Worm (Caenorhabditis elegans) whole organism, L3 larva: ENCODE data around the gene gst-13.

Experiments used
- ZK546.5 ChIP-seq: sonication (generic microtip); optimal IDR thresholded peaks from 2 replicates; lab custom pipeline; 2017; ENCODE audit warnings: missing biosample characterization, missing genetic modification characterization
- ceh-82 ChIP-seq: fragments of 150-350 bp; optimal IDR thresholded peaks from 2 replicates; lab custom pipeline; 2014; ENCODE audit warnings: missing biosample characterization, missing genetic modification characterization
- lin-15B ChIP-seq: fragments of 150-350 bp; optimal IDR thresholded peaks from 2 replicates; lab custom pipeline; 2014; ENCODE audit warnings: missing biosample characterization, missing genetic modification characterization
- lin-39 ChIP-seq: fragments of 150-350 bp; optimal IDR thresholded peaks from 2 replicates; lab custom pipeline; 2018; ENCODE audit warnings: missing biosample characterization, missing genetic modification reagents, missing genetic modification characterization
- nhr-28 ChIP-seq: fragments of 150-350 bp; optimal IDR thresholded peaks from 2 replicates; lab custom pipeline; 2014; ENCODE audit warnings: missing biosample characterization, missing genetic modification characterization
- pqm-1 ChIP-seq: fragments of 150-350 bp; optimal IDR thresholded peaks from 2 replicates; lab custom pipeline; 2017; ENCODE audit warnings: missing biosample characterization, missing genetic modification characterization, inconsistent platforms
- ztf-11 ChIP-seq: fragments of 150-350 bp; optimal IDR thresholded peaks from 2 replicates; lab custom pipeline; 2014; ENCODE audit warnings: missing biosample characterization, missing genetic modification characterization
- ztf-4 ChIP-seq: fragments of 150-350 bp; optimal IDR thresholded peaks from 2 replicates; lab custom pipeline; 2014; ENCODE audit warnings: missing biosample characterization, missing genetic modification characterization

DNA sequence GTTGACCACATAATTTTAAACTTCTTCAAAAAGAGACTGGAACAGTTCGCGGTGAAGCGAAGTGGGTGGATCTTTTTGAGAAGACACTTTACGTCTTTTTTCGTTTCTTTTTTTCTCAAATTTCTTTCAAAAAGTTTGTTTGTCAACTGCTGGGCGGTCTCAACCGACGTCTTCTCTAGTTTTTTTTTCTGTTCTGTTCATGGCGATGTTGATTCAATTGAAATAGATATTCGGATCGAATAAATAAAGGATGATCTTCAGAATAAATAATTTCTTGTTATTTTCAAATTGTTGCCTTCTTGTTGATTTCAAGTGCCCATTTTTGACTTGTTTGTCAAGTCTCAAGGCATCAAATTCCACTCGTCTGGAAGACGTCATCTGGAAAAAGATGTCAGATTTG lies 19.2 kb downstream of the gst-13 start, which contains the start of gene T26C5.4:
- TF ChIP-seq lin-15B: no peak
- TF ChIP-seq nhr-28 (tag; lab: Kevin White, UChicago): no peak
- no peak for TF ChIP-seq ztf-4 (tag; lab: Kevin White, UChicago)
- no peak for TF ChIP-seq lin-39 (tag; lab: Kevin White, UChicago)
- no peak for TF ChIP-seq pqm-1 (tag; lab: Kevin White, UChicago)
- TF ChIP-seq ztf-11 (tag; lab: Kevin White, UChicago): no peak
- TF ChIP-seq ceh-82 (tag; lab: Kevin White, UChicago): no peak
- no peak for TF ChIP-seq ZK546.5 (tag; lab: Kevin White, UChicago)
